Worm (Caenorhabditis elegans) whole organism, L1 larva: ENCODE data around the gene C11H1.7.

Experiments
- C04F5.9 ChIP-seq: sonication (generic microtip); optimal IDR thresholded peaks from 2 replicates; lab custom pipeline; 2016; ENCODE audit warnings: missing genetic modification characterization, missing compliant biosample characterization
- C16A3.4 ChIP-seq: fragments of 150-350 bp; optimal IDR thresholded peaks from 2 replicates; lab custom pipeline; 2014; ENCODE audit warnings: missing biosample characterization, missing genetic modification characterization
- C34B4.2 ChIP-seq: sonication (generic microtip); optimal IDR thresholded peaks from 2 replicates; lab custom pipeline; 2017; ENCODE audit warnings: mild to moderate bottlenecking, missing genetic modification characterization, missing compliant biosample characterization
- Y116A8C.19 ChIP-seq: sonication (generic microtip); optimal IDR thresholded peaks from 2 replicates; lab custom pipeline; 2016; ENCODE audit warnings: missing compliant biosample characterization, missing genetic modification characterization, borderline replicate concordance
- aha-1 ChIP-seq: fragments of 150-350 bp; optimal IDR thresholded peaks from 2 replicates; lab custom pipeline; 2014; ENCODE audit warnings: missing biosample characterization, missing genetic modification characterization
- aly-2 ChIP-seq: fragments of 150-350 bp; optimal IDR thresholded peaks from 2 replicates; lab custom pipeline; 2014; ENCODE audit warnings: missing biosample characterization, missing genetic modification characterization
- ama-1 ChIP-seq: fragments of 150-350 bp; optimal IDR thresholded peaks from 2 replicates; lab custom pipeline; 2014
- ceh-63 ChIP-seq: fragments of 200-800 bp; sonication (Bioruptor generic); optimal IDR thresholded peaks from 2 replicates; lab custom pipeline; 2018; ENCODE audit warnings: mild to moderate bottlenecking, missing genetic modification characterization, missing compliant biosample characterization
- ceh-82 ChIP-seq, 3 experiments: fragments of 150-350 bp in 1 of 3; sonication (generic microtip) in 2 of 3; optimal IDR thresholded peaks; 2 replicates each; lab custom pipeline; 2014 to 2017; ENCODE audit warnings: missing biosample characterization in 3 of 3, missing genetic modification characterization in 3 of 3
- ceh-88 ChIP-seq: fragments of 200-800 bp; sonication (Bioruptor generic); IDR thresholded peaks from 2 replicates; pipeline ENCODE4 v1.3.6; 2022; ENCODE audit warnings: missing genetic modification characterization, missing compliant biosample characterization
- dpl-1 ChIP-seq, 3 experiments: fragments of 150-350 bp in 2 of 3; sonication (generic microtip) in 1 of 3; optimal IDR thresholded peaks; 2 replicates each; lab custom pipeline; 2014 to 2017; ENCODE audit warnings: missing biosample characterization in 3 of 3, missing genetic modification characterization in 3 of 3, missing genetic modification reagents in 3 of 3
- efl-1 ChIP-seq, 4 experiments: fragments of 150-350 bp; optimal IDR thresholded peaks in 3 of 4; peaks in 1 of 4; 1 replicate in 1 of 4; 2 replicates in 3 of 4; lab custom pipeline; 2014; ENCODE audit warnings: missing biosample characterization in 2 of 4, missing genetic modification characterization in 2 of 4, missing genetic modification reagents in 2 of 4
- efl-3 ChIP-seq: fragments of 200-800 bp; sonication (Bioruptor generic); optimal IDR thresholded peaks from 2 replicates; lab custom pipeline; 2018; ENCODE audit warnings: mild to moderate bottlenecking, missing genetic modification characterization, missing compliant biosample characterization
- ets-5 ChIP-seq: fragments of 200-800 bp; sonication (Bioruptor generic); IDR thresholded peaks from 2 replicates; pipeline ENCODE4 v1.3.6; 2022; ENCODE audit warnings: missing genetic modification characterization, missing compliant biosample characterization
- fkh-4 ChIP-seq: sonication (generic microtip); optimal IDR thresholded peaks from 2 replicates; lab custom pipeline; 2016; ENCODE audit warnings: missing compliant biosample characterization, missing genetic modification characterization, borderline replicate concordance
- fkh-8 ChIP-seq: sonication (generic microtip); optimal IDR thresholded peaks from 2 replicates; lab custom pipeline; 2016; ENCODE audit warnings: mild to moderate bottlenecking, missing genetic modification characterization, missing compliant biosample characterization
- fos-1 ChIP-seq: fragments of 150-350 bp; optimal IDR thresholded peaks from 2 replicates; lab custom pipeline; 2014; ENCODE audit warnings: missing biosample characterization, missing genetic modification characterization
- hlh-17 ChIP-seq: fragments of 200-800 bp; sonication (Bioruptor generic); optimal IDR thresholded peaks from 2 replicates; lab custom pipeline; 2018; ENCODE audit warnings: missing genetic modification characterization, mild to moderate bottlenecking, missing compliant biosample characterization, moderate library complexity, borderline replicate concordance
- hlh-4 ChIP-seq: sonication (generic microtip); optimal IDR thresholded peaks from 2 replicates; lab custom pipeline; 2016; ENCODE audit warnings: mild to moderate bottlenecking, missing genetic modification characterization, missing compliant biosample characterization
- hpl-2 ChIP-seq: fragments of 150-350 bp; optimal IDR thresholded peaks from 2 replicates; lab custom pipeline; 2014; ENCODE audit warnings: missing biosample characterization, missing genetic modification reagents, missing genetic modification characterization
- jun-1 ChIP-seq: fragments of 150-350 bp; optimal IDR thresholded peaks from 2 replicates; lab custom pipeline; 2014; ENCODE audit warnings: missing biosample characterization, missing genetic modification reagents, missing genetic modification characterization
- lin-14 ChIP-seq: fragments of 200-800 bp; sonication (Bioruptor generic); optimal IDR thresholded peaks from 2 replicates; lab custom pipeline; 2018; ENCODE audit warnings: mild to moderate bottlenecking, missing genetic modification characterization, moderate library complexity, missing compliant biosample characterization
- lin-15B ChIP-seq: fragments of 150-350 bp; sonication (generic microtip); optimal IDR thresholded peaks from 3 replicates; lab custom pipeline; 2014; ENCODE audit warnings: missing biosample characterization, missing genetic modification characterization
- lin-39 ChIP-seq: fragments of 150-350 bp; optimal IDR thresholded peaks from 2 replicates; lab custom pipeline; 2014; ENCODE audit warnings: missing biosample characterization, missing genetic modification reagents, missing genetic modification characterization
- lir-3 ChIP-seq: sonication (generic microtip); optimal IDR thresholded peaks from 2 replicates; lab custom pipeline; 2016; ENCODE audit warnings: mild to moderate bottlenecking, missing genetic modification characterization, moderate library complexity, missing compliant biosample characterization; ENCODE audit not compliant: poor library complexity
- lsy-2 ChIP-seq, 2 experiments: fragments of 150-350 bp; optimal IDR thresholded peaks; 2 replicates each; lab custom pipeline; 2014; ENCODE audit warnings: missing biosample characterization in 2 of 2, missing genetic modification characterization in 2 of 2
- nhr-11 ChIP-seq: fragments of 150-350 bp; optimal IDR thresholded peaks from 2 replicates; lab custom pipeline; 2014; ENCODE audit warnings: missing biosample characterization, missing genetic modification characterization
- nhr-12 ChIP-seq: sonication (generic microtip); optimal IDR thresholded peaks from 2 replicates; lab custom pipeline; 2017; ENCODE audit warnings: missing biosample characterization, missing genetic modification characterization
- nhr-20 ChIP-seq: sonication (generic microtip); optimal IDR thresholded peaks from 2 replicates; lab custom pipeline; 2016; ENCODE audit warnings: mild to moderate bottlenecking, missing genetic modification characterization, missing compliant biosample characterization
- nhr-28 ChIP-seq: fragments of 150-350 bp; optimal IDR thresholded peaks from 2 replicates; lab custom pipeline; 2014; ENCODE audit warnings: missing biosample characterization, missing genetic modification characterization
- nhr-47 ChIP-seq: sonication (generic microtip); optimal IDR thresholded peaks from 2 replicates; lab custom pipeline; 2016; ENCODE audit warnings: mild to moderate bottlenecking, missing genetic modification characterization, moderate library complexity, missing compliant biosample characterization
- nhr-76 ChIP-seq: sonication (generic microtip); optimal IDR thresholded peaks from 2 replicates; lab custom pipeline; 2017; ENCODE audit warnings: missing biosample characterization, missing genetic modification characterization
- nhr-77 ChIP-seq: fragments of 150-350 bp; optimal IDR thresholded peaks from 2 replicates; lab custom pipeline; 2014; ENCODE audit warnings: missing biosample characterization, missing genetic modification characterization
- nhr-85 ChIP-seq: sonication (generic microtip); peaks from one replicate; lab custom pipeline; 2016; ENCODE audit warnings: missing genetic modification characterization, inconsistent platforms, missing compliant biosample characterization
- pax-3 ChIP-seq: fragments of 200-800 bp; sonication (Bioruptor generic); optimal IDR thresholded peaks from 2 replicates; lab custom pipeline; 2018; ENCODE audit warnings: mild to moderate bottlenecking, missing genetic modification characterization, moderate library complexity, missing compliant biosample characterization
- pqm-1 ChIP-seq: sonication (generic microtip); optimal IDR thresholded peaks from 3 replicates; lab custom pipeline; 2017; ENCODE audit warnings: missing biosample characterization, missing genetic modification characterization
- snpc-4 ChIP-seq: fragments of 150-350 bp; optimal IDR thresholded peaks from 2 replicates; lab custom pipeline; 2014; ENCODE audit warnings: missing biosample characterization, missing genetic modification characterization
- snu-23 ChIP-seq: sonication (generic microtip); optimal IDR thresholded peaks from 2 replicates; lab custom pipeline; 2016; ENCODE audit warnings: missing genetic modification characterization, missing compliant biosample characterization
- sptf-1 ChIP-seq: fragments of 150-350 bp; optimal IDR thresholded peaks from 2 replicates; lab custom pipeline; 2014; ENCODE audit warnings: missing biosample characterization, missing genetic modification characterization
- tlp-1 ChIP-seq: fragments of 150-350 bp; optimal IDR thresholded peaks from 2 replicates; lab custom pipeline; 2014; ENCODE audit warnings: missing biosample characterization, missing genetic modification characterization
- unc-130 ChIP-seq: fragments of 150-350 bp; optimal IDR thresholded peaks from 2 replicates; lab custom pipeline; 2017; ENCODE audit warnings: missing biosample characterization, missing genetic modification characterization, inconsistent platforms
- unc-86 ChIP-seq: sonication (generic microtip); optimal IDR thresholded peaks from 2 replicates; lab custom pipeline; 2016; ENCODE audit warnings: missing genetic modification characterization, missing compliant biosample characterization
- unc-98 ChIP-seq: fragments of 200-800 bp; sonication (Bioruptor generic); IDR thresholded peaks from 2 replicates; pipeline ENCODE4 v1.3.6; 2022; ENCODE audit warnings: missing genetic modification characterization, missing compliant biosample characterization
- vab-15 ChIP-seq: sonication (generic microtip); optimal IDR thresholded peaks from 2 replicates; lab custom pipeline; 2017; ENCODE audit warnings: missing genotype, mild to moderate bottlenecking, missing genetic modification characterization, missing compliant biosample characterization
- zag-1 ChIP-seq: fragments of 150-350 bp; optimal IDR thresholded peaks from 2 replicates; lab custom pipeline; 2014; ENCODE audit warnings: missing biosample characterization, missing genetic modification characterization
- zip-4 ChIP-seq: fragments of 200-800 bp; sonication (Bioruptor generic); optimal IDR thresholded peaks from 2 replicates; lab custom pipeline; 2018; ENCODE audit warnings: mild to moderate bottlenecking, missing genetic modification characterization, moderate library complexity, missing compliant biosample characterization
- ztf-4 ChIP-seq: fragments of 150-350 bp; optimal IDR thresholded peaks from 2 replicates; lab custom pipeline; 2014; ENCODE audit warnings: missing biosample characterization, missing genetic modification characterization

The C11H1.7 gene

DNA sequence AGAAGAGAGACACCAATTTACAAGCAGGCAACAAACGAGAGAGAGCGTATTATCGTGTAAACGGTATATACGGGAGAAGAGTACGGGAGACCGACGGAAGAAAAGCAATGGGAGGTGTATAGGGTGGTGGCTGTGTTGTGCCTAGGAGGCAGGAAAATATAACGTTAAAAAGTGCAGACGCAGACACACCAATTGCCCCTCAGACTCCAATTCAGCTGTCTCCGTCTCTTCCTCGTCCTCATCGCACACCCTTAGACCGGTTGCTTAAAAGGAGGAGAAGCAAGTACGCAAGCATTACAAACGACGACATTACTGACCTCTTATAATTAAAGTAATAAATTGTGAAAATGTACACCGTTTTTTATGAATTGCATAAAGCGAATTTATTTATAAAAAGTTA lies 14.8 kb upstream of the C11H1.7 start (continued):
- TF ChIP-seq snpc-4 (tag; lab: Kevin White, UChicago) (peak; percentile 11), hlh-4 (tag; lab: Kevin White, UChicago) (no peak), fkh-4 (no peak), ceh-88 (GFP tag; lab: Robert Waterston, UW) (no peak), nhr-76 (tag; lab: Kevin White, UChicago) (no peak), zip-4 (GFP tag; lab: Kevin White, UChicago) (no peak), unc-86 (tag; lab: Kevin White, UChicago) (peak; percentile 57), nhr-85 (peak; percentile 92), tlp-1 (tag; lab: Kevin White, UChicago) (no peak), nhr-77 (tag; lab: Kevin White, UChicago) (peak; percentile 54), efl-3 (GFP tag; lab: Kevin White, UChicago) (no peak), snu-23 (GFP tag; lab: Kevin White, UChicago) (peak; percentile 89), lsy-2 (tag; optimal IDR thresholded peaks at IDR 0.05; lab: Kevin White, UChicago) (peak; percentile 85 to 95), C34B4.2 (tag; lab: Kevin White, UChicago) (no peak), ceh-63 (GFP tag; lab: Kevin White, UChicago) (no peak), ama-1 (lab: Kevin White, UChicago) (no peak), C16A3.4 (tag; lab: Kevin White, UChicago) (peak; percentile 74), fos-1 (peak; percentile 30), jun-1 (tag; lab: Kevin White, UChicago) (peak; percentile 72), nhr-28 (no peak), nhr-11 (no peak), aha-1 (tag; lab: Kevin White, UChicago) (no peak), nhr-12 (no peak), lin-39 (tag; lab: Kevin White, UChicago) (no peak), ets-5 (GFP tag; lab: Robert Waterston, UW) (no peak), unc-130 (tag; lab: Kevin White, UChicago) (peak; percentile 46), lin-14 (GFP tag; lab: Kevin White, UChicago) (peak; percentile 93), lin-15B (tag; lab: Kevin White, UChicago) (peak; percentile 16), unc-98 (GFP tag; lab: Robert Waterston, UW) (no peak), nhr-20 (tag; lab: Kevin White, UChicago) (peak; percentile 82), hlh-17 (GFP tag; lab: Kevin White, UChicago) (no peak), ztf-4 (tag; lab: Kevin White, UChicago) (peak; percentile 78), zag-1 (tag; lab: Kevin White, UChicago) (no peak), sptf-1 (no peak), C04F5.9 (tag; lab: Kevin White, UChicago) (no peak), Y116A8C.19 (tag; lab: Kevin White, UChicago) (no peak), ceh-82 (tag; optimal IDR thresholded peaks at IDR 0.05; lab: Kevin White, UChicago) (peak; percentile 33 to 70 (median 70)), lir-3 (tag; lab: Kevin White, UChicago) (peak; percentile 42), vab-15 (tag; lab: Kevin White, UChicago) (peak; percentile 58), hpl-2 (peak; percentile 29), fkh-8 (tag; lab: Kevin White, UChicago) (peak; percentile 76), dpl-1 (GFP tag; optimal IDR thresholded peaks at IDR 0.05; lab: Kevin White, UChicago) (peak in 2 of 3 experiments; percentile 24 to 51), pax-3 (no peak), nhr-47 (tag; lab: Kevin White, UChicago) (peak; percentile 79), pqm-1 (tag; lab: Kevin White, UChicago) (no peak), aly-2 (tag; lab: Kevin White, UChicago) (no peak), efl-1 (optimal IDR thresholded peaks at IDR 0.05; lab: Kevin White, UChicago) (peak; percentile 53 to 68), efl-1 (GFP tag; optimal IDR thresholded peaks at IDR 0.05 in 1 of 2; lab: Kevin White, UChicago) (peak; percentile 26 to 89)
- TF ChIP-seq, all 84 proteins: peak for 48
